Worm (Caenorhabditis elegans): ENCODE data around the gene C17C3.15.

- peak; percentile 76 for TF ChIP-seq unc-39 (tag; optimal IDR thresholded peaks at IDR 0.05)
- TF ChIP-seq ztf-4 (tag; optimal IDR thresholded peaks at IDR 0.05), result peak; percentile 99
These were observed 26.8 kb upstream of the C17C3.15 start for ce11 chrII:5543476-5544144.

All from whole organism, L2 larva.